Fruit fly (Drosophila melanogaster) whole organism, embryonic: ENCODE data around the gene CG8958.

Source experiments
- B-H1 ChIP-seq: fragments of 200-800 bp; sonication (Bioruptor generic); IDR thresholded peaks from 3 replicates; pipeline ENCODE4 v1.3.6; 2022; ENCODE audit warnings: missing biosample characterization, missing genetic modification characterization
- Bgb ChIP-seq: fragments of 200-800 bp; sonication (Bioruptor generic); IDR thresholded peaks from 2 replicates; pipeline ENCODE4 v1.3.6; 2022; ENCODE audit warnings: missing biosample characterization, missing genetic modification characterization; ENCODE audit not compliant: partially characterized antibody
- CG10959 ChIP-seq: fragments of 200-800 bp; sonication (Bioruptor generic); IDR thresholded peaks from 2 replicates; pipeline ENCODE4 v1.3.6; 2022; ENCODE audit warnings: missing biosample characterization, missing genetic modification characterization
- CG10979 ChIP-seq: fragments of 200-800 bp; sonication (Bioruptor generic); optimal IDR thresholded peaks from 2 replicates; lab custom pipeline; 2018; ENCODE audit warnings: missing biosample characterization, mild to moderate bottlenecking, missing genetic modification characterization, moderate library complexity
- CG11085 ChIP-seq: fragments of 200-800 bp; sonication (Bioruptor generic); IDR thresholded peaks from 2 replicates; pipeline ENCODE4 v1.3.6; 2022; ENCODE audit warnings: missing biosample characterization, missing genetic modification characterization
- CG11398 ChIP-seq: fragments of 200-800 bp; sonication (Bioruptor generic); optimal IDR thresholded peaks from 2 replicates; lab custom pipeline; 2016; ENCODE audit warnings: missing biosample characterization, missing genetic modification characterization
- CG11560 ChIP-seq: fragments of 200-800 bp; sonication (Bioruptor generic); IDR thresholded peaks from 3 replicates; pipeline ENCODE4 v1.3.6; 2022; ENCODE audit warnings: missing biosample characterization, missing genetic modification characterization
- CG13624 ChIP-seq: fragments of 200-800 bp; sonication (Bioruptor generic); optimal IDR thresholded peaks from 2 replicates; lab custom pipeline; 2016; ENCODE audit warnings: missing biosample characterization, missing genetic modification characterization
- CG14667 ChIP-seq: fragments of 200-800 bp; sonication (Bioruptor generic); IDR thresholded peaks from 2 replicates; pipeline ENCODE4 v1.3.6; 2022; ENCODE audit warnings: missing biosample characterization, missing genetic modification characterization
- CG15479 ChIP-seq: fragments of 200-800 bp; sonication (Bioruptor generic); optimal IDR thresholded peaks from 3 replicates; lab custom pipeline; 2019; ENCODE audit warnings: missing biosample characterization, mild to moderate bottlenecking, missing genetic modification characterization, moderate library complexity
- CG15696 ChIP-seq: fragments of 200-800 bp; sonication (Bioruptor generic); optimal IDR thresholded peaks from 2 replicates; lab custom pipeline; 2019; ENCODE audit warnings: missing biosample characterization, mild to moderate bottlenecking, missing genetic modification characterization, moderate library complexity
- CG1832 ChIP-seq: fragments of 200-800 bp; sonication (Bioruptor generic); optimal IDR thresholded peaks from 2 replicates; lab custom pipeline; 2017; ENCODE audit warnings: missing biosample characterization, mild to moderate bottlenecking, missing genetic modification characterization, inconsistent platforms
- CG33213 ChIP-seq: fragments of 200-800 bp; sonication (Bioruptor generic); optimal IDR thresholded peaks from 3 replicates; lab custom pipeline; 2016; ENCODE audit warnings: missing biosample characterization, missing genetic modification characterization
- CG5180 ChIP-seq: fragments of 200-800 bp; sonication (Bioruptor generic); optimal IDR thresholded peaks from 3 replicates; lab custom pipeline; 2017; ENCODE audit warnings: missing biosample characterization, missing genetic modification characterization, mild to moderate bottlenecking, moderate library complexity, missing genetic modification reagents
- CG6175 ChIP-seq: fragments of 200-800 bp; sonication (Bioruptor generic); IDR thresholded peaks from 3 replicates; pipeline ENCODE4 v1.3.6; 2022; ENCODE audit warnings: missing biosample characterization, missing genetic modification characterization
- CG6254 ChIP-seq: fragments of 200-800 bp; sonication (Bioruptor generic); optimal IDR thresholded peaks from 3 replicates; lab custom pipeline; 2017; ENCODE audit warnings: mild to moderate bottlenecking, missing biosample characterization, missing genetic modification reagents, missing genetic modification characterization
- CG6654 ChIP-seq: fragments of 200-800 bp; sonication (Bioruptor generic); optimal IDR thresholded peaks from 2 replicates; lab custom pipeline; 2017; ENCODE audit warnings: missing biosample characterization, mild to moderate bottlenecking, missing genetic modification characterization
- CHES-1-like ChIP-seq: fragments of 200-800 bp; sonication (Bioruptor generic); optimal IDR thresholded peaks from 2 replicates; lab custom pipeline; 2016; ENCODE audit warnings: missing biosample characterization, missing genetic modification characterization
- E2f2 ChIP-seq: fragments of 200-800 bp; sonication (Bioruptor generic); IDR thresholded peaks from 2 replicates; pipeline ENCODE4 v1.3.6; 2022; ENCODE audit warnings: missing biosample characterization, missing genetic modification characterization
- HLH4C ChIP-seq: fragments of 200-800 bp; sonication (Bioruptor generic); IDR thresholded peaks from 3 replicates; pipeline ENCODE4 v1.3.6; 2022; ENCODE audit warnings: missing biosample characterization, missing genetic modification characterization; ENCODE audit not compliant: partially characterized antibody
- Hmx ChIP-seq: fragments of 200-800 bp; sonication (Bioruptor generic); optimal IDR thresholded peaks from 2 replicates; lab custom pipeline; 2016; ENCODE audit warnings: missing biosample characterization, missing genetic modification characterization
- Lhr ChIP-seq: fragments of 200-800 bp; sonication (Bioruptor generic); optimal IDR thresholded peaks from 3 replicates; lab custom pipeline; 2017; ENCODE audit warnings: mild to moderate bottlenecking, missing biosample characterization, missing genetic modification reagents, missing genetic modification characterization
- Nf-YA ChIP-seq: fragments of 200-800 bp; sonication (Bioruptor generic); IDR thresholded peaks from 2 replicates; pipeline ENCODE4 v1.3.6; 2022; ENCODE audit warnings: missing biosample characterization, missing genetic modification characterization
- Oaz ChIP-seq: fragments of 200-800 bp; sonication (Bioruptor generic); IDR thresholded peaks from 2 replicates; pipeline ENCODE4 v1.3.6; 2022; ENCODE audit warnings: missing biosample characterization, missing genetic modification characterization
- Scr ChIP-seq: fragments of 200-800 bp; sonication (Bioruptor generic); IDR thresholded peaks from 2 replicates; pipeline ENCODE4 v1.3.6; 2022; ENCODE audit warnings: missing biosample characterization, missing genetic modification characterization; ENCODE audit not compliant: partially characterized antibody
- Spps ChIP-seq: fragments of 200-800 bp; sonication (Bioruptor generic); optimal IDR thresholded peaks from 2 replicates; lab custom pipeline; 2018; ENCODE audit warnings: missing biosample characterization, mild to moderate bottlenecking, missing genetic modification characterization
- Sry-δ ChIP-seq: fragments of 200-800 bp; sonication (Bioruptor generic); optimal IDR thresholded peaks from 2 replicates; lab custom pipeline; 2016; ENCODE audit warnings: missing biosample characterization, missing genetic modification characterization
- ab ChIP-seq: fragments of 200-800 bp; sonication (Bioruptor generic); optimal IDR thresholded peaks from 2 replicates; lab custom pipeline; 2016; ENCODE audit warnings: missing biosample characterization, missing genetic modification characterization
- amos ChIP-seq: fragments of 200-800 bp; sonication (Bioruptor generic); IDR thresholded peaks from 2 replicates; pipeline ENCODE4 v1.3.6; 2022; ENCODE audit warnings: missing biosample characterization, missing genetic modification characterization; ENCODE audit not compliant: partially characterized antibody
- ase ChIP-seq: fragments of 200-800 bp; sonication (Bioruptor generic); IDR thresholded peaks from 3 replicates; pipeline ENCODE4 v1.3.6; 2022; ENCODE audit warnings: missing biosample characterization, missing genetic modification characterization
- cas ChIP-seq: fragments of 200-800 bp; sonication (Bioruptor generic); IDR thresholded peaks from 2 replicates; pipeline ENCODE4 v1.3.6; 2022; ENCODE audit warnings: missing biosample characterization, missing genetic modification characterization
- crol ChIP-seq: fragments of 200-800 bp; sonication (Bioruptor generic); IDR thresholded peaks from 2 replicates; pipeline ENCODE4 v1.3.6; 2022; ENCODE audit warnings: missing biosample characterization, missing genetic modification characterization
- dpn ChIP-seq, 2 experiments: fragments of 200-800 bp; sonication (Bioruptor generic); optimal IDR thresholded peaks; 3 replicates each; lab custom pipeline; 2016; ENCODE audit warnings: missing biosample characterization in 2 of 2, missing genetic modification characterization in 2 of 2
- emc ChIP-seq: fragments of 200-800 bp; sonication (Bioruptor generic); optimal IDR thresholded peaks from 2 replicates; lab custom pipeline; 2016; ENCODE audit warnings: missing biosample characterization, missing genetic modification characterization
- exex ChIP-seq: fragments of 200-800 bp; sonication (Bioruptor generic); optimal IDR thresholded peaks from 4 replicates; lab custom pipeline; 2018; ENCODE audit warnings: missing biosample characterization, mild to moderate bottlenecking, missing genetic modification characterization, moderate library complexity
- eyg ChIP-seq: fragments of 200-800 bp; sonication (Bioruptor generic); optimal IDR thresholded peaks from 3 replicates; lab custom pipeline; 2016; ENCODE audit warnings: missing biosample characterization, missing genetic modification characterization
- gce ChIP-seq: fragments of 200-800 bp; sonication (Bioruptor generic); IDR thresholded peaks from 3 replicates; pipeline ENCODE4 v1.3.6; 2022; ENCODE audit warnings: missing biosample characterization, missing genetic modification characterization
- gt ChIP-seq: fragments of 200-800 bp; sonication (Bioruptor generic); IDR thresholded peaks from 2 replicates; pipeline ENCODE4 v1.3.6; 2022; ENCODE audit warnings: missing biosample characterization, missing genetic modification characterization
- ind ChIP-seq: fragments of 200-800 bp; sonication (Bioruptor generic); optimal IDR thresholded peaks from 3 replicates; lab custom pipeline; 2016; ENCODE audit warnings: missing biosample characterization, missing genetic modification characterization
- lbe ChIP-seq: fragments of 200-800 bp; sonication (Bioruptor generic); optimal IDR thresholded peaks from 2 replicates; lab custom pipeline; 2016; ENCODE audit warnings: missing biosample characterization, mild to moderate bottlenecking, missing genetic modification characterization
- nmo ChIP-seq: fragments of 200-800 bp; sonication (Bioruptor generic); optimal IDR thresholded peaks from 2 replicates; lab custom pipeline; 2018; ENCODE audit warnings: missing biosample characterization, mild to moderate bottlenecking, missing genetic modification characterization, moderate library complexity
- nom ChIP-seq: fragments of 200-800 bp; sonication (Bioruptor generic); optimal IDR thresholded peaks from 2 replicates; lab custom pipeline; 2017; ENCODE audit warnings: missing biosample characterization, missing genetic modification characterization, mild to moderate bottlenecking, moderate library complexity, missing genetic modification reagents
- psq ChIP-seq: fragments of 200-800 bp; sonication (Bioruptor generic); optimal IDR thresholded peaks from 2 replicates; lab custom pipeline; 2017; ENCODE audit warnings: missing biosample characterization, missing genetic modification characterization
- schlank ChIP-seq: fragments of 200-800 bp; sonication (Bioruptor generic); optimal IDR thresholded peaks from 2 replicates; lab custom pipeline; 2018; ENCODE audit warnings: missing biosample characterization, mild to moderate bottlenecking, missing genetic modification characterization
- slp2 ChIP-seq: fragments of 200-800 bp; sonication (Bioruptor generic); optimal IDR thresholded peaks from 2 replicates; lab custom pipeline; 2016; ENCODE audit warnings: missing biosample characterization, missing genetic modification characterization
- stwl ChIP-seq: fragments of 200-800 bp; sonication (Bioruptor generic); optimal IDR thresholded peaks from 3 replicates; lab custom pipeline; 2018; ENCODE audit warnings: missing biosample characterization, mild to moderate bottlenecking, missing genetic modification characterization, moderate library complexity
- sug ChIP-seq: fragments of 200-800 bp; optimal IDR thresholded peaks from 2 replicates; lab custom pipeline; 2019; ENCODE audit warnings: missing biosample characterization, mild to moderate bottlenecking, missing genetic modification characterization, moderate library complexity
- tio ChIP-seq: fragments of 200-800 bp; sonication (Bioruptor generic); optimal IDR thresholded peaks from 2 replicates; lab custom pipeline; 2017; ENCODE audit warnings: missing biosample characterization, missing genetic modification characterization, inconsistent platforms
- trem ChIP-seq: fragments of 200-800 bp; optimal IDR thresholded peaks from 3 replicates; lab custom pipeline; 2019; ENCODE audit warnings: missing biosample characterization, mild to moderate bottlenecking, missing genetic modification characterization, moderate library complexity
- tx ChIP-seq: fragments of 200-800 bp; sonication (Bioruptor generic); optimal IDR thresholded peaks from 2 replicates; lab custom pipeline; 2016; ENCODE audit warnings: missing biosample characterization, missing genetic modification characterization
- vfl ChIP-seq: fragments of 200-800 bp; sonication (Bioruptor generic); optimal IDR thresholded peaks from 2 replicates; lab custom pipeline; 2016; ENCODE audit warnings: missing biosample characterization, missing genetic modification characterization

The CG8958 gene

DNA sequence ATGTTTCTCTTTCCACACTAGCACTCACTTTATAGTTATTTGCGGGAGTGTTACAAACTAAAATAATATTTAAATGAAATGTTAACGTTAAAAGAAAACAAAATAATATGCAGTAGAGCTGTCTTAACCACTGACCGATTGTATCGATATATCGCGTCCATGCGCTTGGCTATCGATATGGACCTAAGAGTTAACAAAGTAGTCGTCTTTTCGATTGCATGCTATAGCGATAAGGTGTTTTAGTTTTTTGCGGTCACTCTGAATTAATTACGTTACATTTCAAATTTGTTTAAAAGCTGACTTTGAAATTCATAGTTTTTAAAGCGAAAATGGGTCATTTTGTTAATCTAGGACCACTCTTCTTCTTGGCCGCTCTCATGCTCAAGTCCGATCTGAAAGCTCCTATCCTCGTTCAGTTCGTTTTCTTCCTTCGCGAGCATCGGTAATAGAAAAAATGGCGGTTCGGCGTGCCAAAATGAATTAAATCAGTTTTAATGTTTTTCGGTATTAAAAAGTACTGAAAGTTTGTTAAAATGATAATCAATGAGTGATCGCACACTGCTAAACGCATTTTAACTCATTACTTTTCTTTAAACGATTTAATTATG, 9.6 kb upstream of the CG8958 start, which contains the start of gene Nipsnap (continued):
- TF ChIP-seq CHES-1-like (GFP tag; lab: Kevin White, UChicago) (no peak), CG1832 (no peak), sug (tag; lab: Kevin White, UChicago) (peak; percentile 8), CG14667 (GFP tag; lab: Robert Waterston, UW) (no peak), ase (GFP tag; lab: Robert Waterston, UW) (no peak), psq (GFP tag; lab: Kevin White, UChicago) (no peak), exex (tag; lab: Kevin White, UChicago) (no peak), amos (peak; percentile 98), slp2 (GFP tag; lab: Kevin White, UChicago) (no peak), Nf-YA (GFP tag; lab: Robert Waterston, UW) (no peak), E2f2 (GFP tag; lab: Robert Waterston, UW) (peak; percentile 60), Spps (no peak), Oaz (GFP tag; lab: Robert Waterston, UW) (no peak), CG33213 (peak; percentile 1), B-H1 (GFP tag; lab: Robert Waterston, UW) (no peak), CG6654 (GFP tag; lab: Kevin White, UChicago) (no peak), ind (GFP tag; lab: Kevin White, UChicago) (no peak), HLH4C (GFP tag; lab: Robert Waterston, UW) (peak; percentile 98), CG11560 (tag; lab: Robert Waterston, UW) (peak; percentile 88; the same call in 1 of the 3 replicates), tx (GFP tag; lab: Kevin White, UChicago) (no peak), Scr (GFP tag; lab: Robert Waterston, UW) (peak; percentile 95), schlank (tag; lab: Kevin White, UChicago) (no peak), CG13624 (GFP tag; lab: Kevin White, UChicago) (no peak), stwl (tag; lab: Kevin White, UChicago) (peak; percentile 86), gt (GFP tag; lab: Robert Waterston, UW) (no peak), vfl (no peak), Bgb (GFP tag; lab: Robert Waterston, UW) (peak; percentile 98), Lhr (GFP tag; lab: Kevin White, UChicago) (peak; percentile 12), CG10959 (GFP tag; lab: Robert Waterston, UW) (no peak), Sry-δ (GFP tag; lab: Kevin White, UChicago) (peak; percentile 93), emc (no peak), eyg (GFP tag; lab: Kevin White, UChicago) (no peak), ab (GFP tag; lab: Kevin White, UChicago) (no peak), nmo (no peak), CG11398 (no peak), nom (GFP tag; lab: Kevin White, UChicago) (no peak), CG15696 (tag; lab: Kevin White, UChicago) (no peak), CG5180 (no peak), dpn (GFP tag; optimal IDR thresholded peaks at IDR 0.05; lab: Kevin White, UChicago) (no peak), tio (GFP tag; lab: Kevin White, UChicago) (no peak), gce (GFP tag; lab: Robert Waterston, UW) (no peak), CG6175 (GFP tag; lab: Robert Waterston, UW) (no peak), CG6254 (GFP tag; lab: Kevin White, UChicago) (no peak), CG11085 (GFP tag; lab: Robert Waterston, UW) (no peak), cas (GFP tag; lab: Robert Waterston, UW) (no peak), trem (tag; lab: Kevin White, UChicago) (peak; percentile 51), lbe (GFP tag; lab: Kevin White, UChicago) (no peak), crol (no peak), CG15479 (GFP tag; lab: Kevin White, UChicago) (no peak), Hmx (GFP tag; lab: Kevin White, UChicago) (no peak), CG10979 (tag; lab: Kevin White, UChicago) (no peak)
